Worm (Caenorhabditis elegans): Measurements from ENCODE around the gene cpg-18.

- TF ChIP-seq R02D3.7 (tag; optimal IDR thresholded peaks at IDR 0.05) (no peak), duxl-1 (tag; optimal IDR thresholded peaks at IDR 0.05; ENCODE audit: poor library complexity) (no peak), ctbp-1 (GFP tag; IDR thresholded peaks at IDR 0.05) (no peak), fos-1 (tag; optimal IDR thresholded peaks at IDR 0.05) (no peak), zag-1 (tag; optimal IDR thresholded peaks at IDR 0.05) (no peak), spr-3 (GFP tag; optimal IDR thresholded peaks at IDR 0.05) (no peak), lin-39 (tag; optimal IDR thresholded peaks at IDR 0.05) (no peak), lin-1 (GFP tag; IDR thresholded peaks at IDR 0.05) (no peak), ceh-82 (tag; optimal IDR thresholded peaks at IDR 0.05) (no peak), ama-1 (optimal IDR thresholded peaks at IDR 0.05) (no peak)
These were observed 17.9 kb downstream of the cpg-18 start for ce11 chrIV:5752704-5753103.
